Fruit fly (Drosophila melanogaster): ENCODE data around the gene CG42445.

The CG42445 gene

DNA sequence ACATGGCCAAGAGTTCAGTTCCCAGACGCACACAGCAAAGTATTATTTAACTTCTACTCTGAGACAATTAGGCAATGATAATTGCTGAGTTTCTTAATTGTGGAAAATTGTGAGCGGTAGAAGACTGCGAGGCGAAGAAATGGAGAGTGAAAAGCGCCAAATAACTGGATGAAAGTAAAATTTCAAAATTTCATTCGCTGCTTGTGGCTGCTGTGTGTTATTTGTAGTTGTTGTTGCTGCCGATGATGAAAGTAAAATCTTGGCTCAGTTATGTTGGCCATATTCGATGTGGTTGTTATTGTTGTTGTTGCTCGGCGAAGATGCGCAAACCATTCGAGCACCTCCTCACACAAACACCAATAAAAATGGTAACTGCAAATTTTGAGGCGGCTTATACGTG lies 8.4 kb downstream of the CG42445 start:
- TF ChIP-seq insv (optimal IDR thresholded peaks at IDR 0.05) (no peak), psq (optimal IDR thresholded peaks at IDR 0.05) (no peak), Myc (optimal IDR thresholded peaks at IDR 0.05) (no peak), Sin3A (optimal IDR thresholded peaks at IDR 0.05) (no peak), ttk (optimal IDR thresholded peaks at IDR 0.05) (no peak), h (optimal IDR thresholded peaks at IDR 0.05) (no peak)

DNA sequence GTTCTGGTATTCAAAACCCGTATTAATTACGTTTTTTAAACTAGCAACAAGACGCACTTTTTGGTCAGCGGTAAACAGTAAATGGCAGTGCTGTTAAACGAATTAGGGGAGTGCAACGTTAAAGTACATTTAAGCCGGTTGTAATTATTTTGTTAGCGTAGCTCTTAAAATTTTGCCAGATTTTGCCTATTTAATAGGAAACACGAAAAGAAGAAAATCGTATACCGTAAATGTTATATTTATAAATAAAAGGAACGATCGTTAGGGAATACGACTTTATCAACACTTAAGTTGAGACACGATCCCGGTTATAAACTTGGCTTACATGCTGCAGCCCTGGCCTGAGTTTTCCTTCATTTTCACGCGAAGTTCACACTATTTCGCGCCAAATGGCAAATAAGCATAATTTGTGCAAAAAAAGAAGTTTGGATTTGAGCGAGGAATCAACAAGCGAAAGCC lies 21.2 kb downstream of the CG42445 start, which contains the start of the genes Setx and mus301:
TSS of gene Setx (minus strand) at position 51 of the 459 bp plus-strand sequence.
TSS of gene mus301 (plus strand) at position 361 of the 459 bp plus-strand sequence.
- no peak for TF ChIP-seq ttk (optimal IDR thresholded peaks at IDR 0.05)
- TF ChIP-seq Sin3A (optimal IDR thresholded peaks at IDR 0.05), result no peak
- no peak for TF ChIP-seq insv (optimal IDR thresholded peaks at IDR 0.05)
- no peak for TF ChIP-seq psq (optimal IDR thresholded peaks at IDR 0.05)
- TF ChIP-seq Myc (optimal IDR thresholded peaks at IDR 0.05), result no peak
- no peak for TF ChIP-seq h (optimal IDR thresholded peaks at IDR 0.05)

DNA sequence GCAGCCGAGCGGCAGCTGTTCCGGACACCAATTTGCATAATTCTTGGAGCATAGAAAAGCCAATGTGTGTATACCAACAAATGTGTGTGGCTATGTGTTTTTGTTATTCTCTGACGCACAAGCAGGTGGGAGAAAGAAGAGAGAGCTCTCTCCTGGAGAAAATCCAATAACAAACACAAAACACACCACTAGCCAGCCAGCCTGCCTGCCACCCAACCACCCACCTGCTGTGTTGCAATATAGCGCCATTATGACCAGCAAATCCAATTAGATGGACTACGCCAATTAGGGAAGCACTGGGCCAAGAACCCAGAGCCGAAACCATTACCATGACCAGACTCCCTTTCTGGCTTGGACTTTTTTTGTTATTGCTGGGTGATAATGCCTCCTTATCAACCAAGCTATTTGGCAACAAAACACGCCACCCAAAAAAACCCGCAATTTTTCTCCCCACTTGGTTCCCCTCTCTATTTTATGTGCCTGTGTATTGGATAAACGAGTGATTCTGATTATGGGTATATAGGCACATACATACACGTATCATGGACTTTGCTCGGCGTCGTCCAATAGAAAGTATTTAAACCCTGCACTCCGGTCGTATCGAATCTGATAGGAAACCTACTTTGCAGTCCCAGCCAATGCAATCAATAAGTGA lies 30.2 kb downstream of the CG42445 start:
- no peak for TF ChIP-seq insv (optimal IDR thresholded peaks at IDR 0.05)
- no peak for TF ChIP-seq Myc (optimal IDR thresholded peaks at IDR 0.05)
- no peak for TF ChIP-seq ttk (optimal IDR thresholded peaks at IDR 0.05)
- no peak for TF ChIP-seq Sin3A (optimal IDR thresholded peaks at IDR 0.05)
- no peak for TF ChIP-seq h (optimal IDR thresholded peaks at IDR 0.05)
- no peak for TF ChIP-seq psq (optimal IDR thresholded peaks at IDR 0.05)

DNA sequence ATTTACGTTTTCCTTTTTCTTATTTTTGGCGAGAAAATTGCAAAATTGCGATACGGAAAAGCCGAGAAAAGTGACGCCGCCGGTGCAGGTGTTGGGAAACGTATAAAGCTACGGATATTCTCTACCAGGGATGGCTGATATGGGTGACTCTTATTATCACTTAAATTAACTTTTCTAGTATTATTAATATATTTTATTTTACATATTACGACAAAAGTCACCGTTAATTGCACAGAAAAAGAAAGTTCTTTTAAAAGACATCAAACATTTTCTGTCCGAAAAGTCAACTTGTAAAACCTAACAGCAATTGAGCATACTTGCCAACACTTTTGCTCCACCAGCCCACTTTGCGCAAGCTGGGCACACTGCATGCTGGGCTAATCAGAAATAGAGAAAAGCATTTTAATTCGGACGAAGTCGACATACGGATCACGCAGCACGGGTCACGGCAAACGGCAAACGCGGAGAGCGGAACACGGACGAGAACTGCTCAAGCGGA lies 30.9 kb downstream of the CG42445 start, which contains the start of the genes Cds and Uba2:
TSS of gene Cds (plus strand) at position 51 of the 499 bp plus-strand sequence.
TSS of gene Uba2 (minus strand) at position 107 of the 499 bp plus-strand sequence.
- no peak for TF ChIP-seq psq (optimal IDR thresholded peaks at IDR 0.05)
- no peak for TF ChIP-seq insv (optimal IDR thresholded peaks at IDR 0.05)
- no peak for TF ChIP-seq Sin3A (optimal IDR thresholded peaks at IDR 0.05)
- TF ChIP-seq Myc (optimal IDR thresholded peaks at IDR 0.05), result no peak
- TF ChIP-seq h (optimal IDR thresholded peaks at IDR 0.05), result no peak
- no peak for TF ChIP-seq ttk (optimal IDR thresholded peaks at IDR 0.05)

DNA sequence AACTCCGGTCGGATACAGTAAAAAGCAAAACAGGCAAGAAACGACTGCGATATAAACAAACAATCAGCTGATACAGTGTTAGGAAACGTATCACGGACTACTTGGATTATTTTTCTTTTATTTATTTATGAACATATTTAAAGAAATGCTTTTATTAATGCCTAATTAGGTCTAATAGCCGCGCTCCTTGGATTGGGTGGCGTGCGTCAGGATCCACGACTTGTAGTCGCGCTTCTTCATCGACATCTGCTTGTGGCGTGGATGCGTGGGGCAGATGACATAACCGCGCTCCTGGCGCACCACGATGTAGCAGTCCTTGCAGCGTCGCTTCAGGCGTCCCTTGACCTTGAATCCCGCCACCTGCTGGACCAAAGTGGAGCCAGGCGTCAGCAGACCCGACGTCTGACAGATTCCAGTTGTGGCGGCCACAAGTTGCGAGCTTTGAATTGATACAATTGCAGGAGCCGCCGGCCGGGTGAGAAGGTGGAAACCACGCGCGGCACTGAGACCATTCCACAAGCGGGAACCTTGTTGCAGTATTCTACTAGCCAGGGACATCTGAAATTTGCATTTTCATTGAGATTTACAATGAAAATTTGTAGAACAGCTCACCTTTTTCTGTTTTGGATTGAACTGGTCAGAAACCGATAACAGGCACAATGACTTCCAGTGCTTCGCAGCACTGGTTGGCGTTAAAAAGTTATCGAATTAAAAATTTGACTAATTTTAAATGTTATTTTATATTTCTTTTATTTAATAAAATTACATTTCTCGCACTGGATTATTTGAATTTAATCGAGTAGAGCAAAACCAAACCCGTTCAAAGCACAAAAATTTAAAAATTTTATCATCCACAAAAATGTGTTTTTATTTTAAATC lies 34.0 kb downstream of the CG42445 start, which contains the start of the genes CG7550 and mRpL36:
TSS of gene CG7550 (minus strand) at position 51 of the 879 bp plus-strand sequence.
TSS of gene mRpL36 (minus strand) at position 652 of the 879 bp plus-strand sequence.
- TF ChIP-seq Sin3A (optimal IDR thresholded peaks at IDR 0.05) (no peak), psq (optimal IDR thresholded peaks at IDR 0.05) (no peak)

DNA sequence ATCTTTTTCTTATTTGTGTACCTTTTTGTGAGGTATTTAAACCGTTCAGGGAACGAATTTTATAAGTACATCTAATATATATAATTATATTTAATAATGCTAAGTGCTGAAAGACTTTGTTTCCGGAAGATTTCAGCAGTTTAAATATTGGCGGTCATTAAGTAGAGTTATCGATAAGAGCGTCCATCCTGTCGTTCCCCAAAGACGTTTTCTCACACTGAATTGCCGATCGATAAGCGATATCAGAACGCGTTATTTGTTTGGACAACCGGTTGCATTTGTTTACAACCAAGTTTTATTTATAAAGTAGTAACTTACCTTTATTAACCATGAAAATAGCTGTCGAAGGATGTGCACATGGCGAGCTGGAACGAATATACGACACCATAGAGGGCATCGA lies 37.1 kb downstream of the CG42445 start, which contains the start of gene ldbr:
TSS of gene ldbr (plus strand) at position 238 of the 400 bp plus-strand sequence.
- TF ChIP-seq insv (optimal IDR thresholded peaks at IDR 0.05), result no peak
- TF ChIP-seq psq (optimal IDR thresholded peaks at IDR 0.05), result no peak
- TF ChIP-seq Myc (optimal IDR thresholded peaks at IDR 0.05), result no peak
- TF ChIP-seq Sin3A (optimal IDR thresholded peaks at IDR 0.05), result no peak
- TF ChIP-seq ttk (optimal IDR thresholded peaks at IDR 0.05), result no peak
- no peak for TF ChIP-seq h (optimal IDR thresholded peaks at IDR 0.05)

DNA sequence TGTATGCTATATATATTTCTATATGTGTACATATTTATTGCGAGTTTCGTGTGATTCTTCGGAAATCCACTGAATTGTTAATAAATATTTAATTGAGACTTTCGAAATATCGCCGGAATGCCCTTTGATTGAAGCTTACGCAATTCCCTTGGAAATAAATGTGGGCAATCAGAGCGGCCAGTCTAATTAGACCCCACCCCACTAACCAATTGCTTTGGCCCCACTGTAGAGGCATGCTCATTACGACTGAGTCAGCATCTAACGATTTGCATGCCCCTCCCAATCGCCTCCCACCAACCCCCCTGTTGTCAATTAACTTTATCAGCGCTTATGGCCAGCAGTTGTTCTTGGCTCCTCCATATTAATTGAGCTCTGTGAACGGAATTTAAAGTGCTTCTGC lies 41.9 kb downstream of the CG42445 start:
- no peak for TF ChIP-seq psq (optimal IDR thresholded peaks at IDR 0.05)
- TF ChIP-seq insv (optimal IDR thresholded peaks at IDR 0.05), result no peak
- TF ChIP-seq Myc (optimal IDR thresholded peaks at IDR 0.05), result no peak
- TF ChIP-seq h (optimal IDR thresholded peaks at IDR 0.05), result no peak
- TF ChIP-seq ttk (optimal IDR thresholded peaks at IDR 0.05), result no peak
- no peak for TF ChIP-seq Sin3A (optimal IDR thresholded peaks at IDR 0.05)

DNA sequence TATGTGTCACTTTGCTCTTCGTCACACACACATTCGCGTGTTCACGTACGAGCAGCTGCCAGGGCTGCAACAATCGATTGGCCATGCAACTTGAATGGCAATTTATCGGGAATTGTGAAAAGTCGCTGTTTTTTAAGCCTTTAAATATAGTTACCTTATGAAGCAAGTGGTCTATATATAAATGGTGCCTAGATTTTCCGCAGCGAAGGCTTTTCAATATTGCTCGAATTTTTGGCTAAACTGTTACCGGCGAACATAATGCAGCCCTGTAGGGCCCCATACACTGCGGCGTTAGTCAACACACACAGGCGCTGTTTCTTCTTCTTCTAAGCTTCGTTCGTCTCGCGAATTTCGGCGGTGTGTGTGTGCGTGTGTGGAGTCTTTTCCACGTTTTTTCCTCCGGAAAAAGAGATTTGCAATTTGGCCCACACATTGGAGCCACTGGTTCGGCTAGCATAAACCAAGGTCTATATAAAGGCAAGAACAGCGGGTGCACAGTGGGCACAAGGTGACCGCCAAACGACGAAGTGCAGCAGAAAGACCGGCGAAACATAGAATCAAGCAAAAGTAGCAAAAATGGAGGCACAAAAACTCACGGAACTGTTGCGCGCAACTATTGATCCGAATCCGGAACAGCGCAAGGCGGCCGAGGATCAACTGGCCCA lies 42.7 kb downstream of the CG42445 start, which contains the start of the genes Arp3 and msk:
TSS of gene Arp3 (minus strand) at position 39 of the 665 bp plus-strand sequence.
TSS of gene msk (plus strand) at position 316 of the 665 bp plus-strand sequence.
- TF ChIP-seq ttk (optimal IDR thresholded peaks at IDR 0.05), result no peak
- no peak for TF ChIP-seq psq (optimal IDR thresholded peaks at IDR 0.05)
- TF ChIP-seq Sin3A (optimal IDR thresholded peaks at IDR 0.05), result no peak
- TF ChIP-seq Myc (optimal IDR thresholded peaks at IDR 0.05), result no peak
- TF ChIP-seq h (optimal IDR thresholded peaks at IDR 0.05), result no peak
- no peak for TF ChIP-seq insv (optimal IDR thresholded peaks at IDR 0.05)

DNA sequence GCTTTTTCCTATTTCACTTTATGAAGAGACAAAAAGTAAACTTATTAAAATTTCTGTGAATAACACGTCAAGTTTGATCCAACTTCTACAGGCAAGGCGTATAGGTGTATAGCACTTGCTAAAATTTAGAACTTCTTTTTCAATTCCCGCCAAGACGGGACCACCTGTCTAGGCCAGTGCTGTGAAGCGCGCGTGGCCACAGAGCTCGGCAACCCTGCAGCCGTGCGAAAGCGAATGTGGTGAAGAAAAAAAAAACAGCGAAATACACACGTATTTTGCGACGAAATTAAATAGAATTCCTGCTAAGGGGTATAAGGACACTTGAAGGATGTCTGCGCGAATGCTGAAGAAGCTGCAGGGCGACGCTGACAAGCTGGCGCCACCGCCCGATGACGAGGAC lies 48.5 kb downstream of the CG42445 start, which contains the start of gene Nulp1:
TSS of gene Nulp1 (plus strand) at position 198 of the 400 bp plus-strand sequence.
- TF ChIP-seq ttk (optimal IDR thresholded peaks at IDR 0.05) (no peak), Sin3A (optimal IDR thresholded peaks at IDR 0.05) (no peak), psq (optimal IDR thresholded peaks at IDR 0.05) (no peak), insv (optimal IDR thresholded peaks at IDR 0.05) (no peak)

DNA sequence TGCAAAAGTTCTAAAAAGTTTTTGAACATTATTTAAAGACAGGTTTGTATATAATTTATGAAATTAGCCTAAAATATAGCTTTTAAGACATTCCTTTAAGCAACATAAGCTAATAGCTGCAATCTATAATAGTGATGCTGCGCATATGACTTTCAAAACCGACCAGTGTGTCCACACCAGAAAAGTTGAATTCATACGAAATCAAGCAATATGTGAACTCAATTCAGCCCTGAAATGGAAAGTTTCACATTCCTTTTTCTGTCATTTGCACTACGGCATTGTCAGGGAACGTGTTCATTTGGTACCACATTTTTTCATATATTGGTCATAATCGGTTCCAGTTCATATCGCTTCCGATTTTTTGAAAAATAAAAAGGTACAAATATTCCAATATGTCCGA lies 49.8 kb downstream of the CG42445 start, which contains the start of gene fan:
TSS of gene fan (plus strand) at position 247 of the 400 bp plus-strand sequence.
- no peak for TF ChIP-seq h (optimal IDR thresholded peaks at IDR 0.05)
- no peak for TF ChIP-seq insv (optimal IDR thresholded peaks at IDR 0.05)
- no peak for TF ChIP-seq Myc (optimal IDR thresholded peaks at IDR 0.05)
- no peak for TF ChIP-seq ttk (optimal IDR thresholded peaks at IDR 0.05)
- no peak for TF ChIP-seq Sin3A (optimal IDR thresholded peaks at IDR 0.05)
- no peak for TF ChIP-seq psq (optimal IDR thresholded peaks at IDR 0.05)

DNA sequence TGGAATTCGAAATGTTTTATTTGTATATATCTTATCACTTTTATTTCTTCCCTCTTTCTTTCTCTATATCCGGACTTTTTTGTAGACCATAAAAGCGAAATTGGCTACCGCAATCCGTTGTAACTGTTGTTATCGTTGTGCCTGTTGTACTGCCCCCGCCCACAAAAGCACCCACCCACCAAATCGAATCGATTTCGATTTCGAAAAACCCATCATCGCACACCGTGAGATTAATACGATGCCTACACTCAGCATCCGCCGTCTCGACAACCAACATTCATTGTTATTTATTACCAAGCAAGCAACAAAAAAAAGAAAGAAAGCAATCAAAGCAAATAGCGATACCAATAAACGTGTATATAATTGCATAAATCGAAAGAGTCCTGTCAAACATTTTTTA lies 50.5 kb downstream of the CG42445 start:
- TF ChIP-seq ttk (optimal IDR thresholded peaks at IDR 0.05) (no peak), Myc (optimal IDR thresholded peaks at IDR 0.05) (no peak), insv (optimal IDR thresholded peaks at IDR 0.05) (no peak)
